Worm (Caenorhabditis elegans) whole organism, L4 larva: Measurements from ENCODE around the gene Y55F3C.17.
A peak's percentile ranks its signal among the peaks of the same experiment; 100 is the strongest.

ENCODE experiments used
- F10B5.3 ChIP-seq: sonication (generic microtip); optimal IDR thresholded peaks from 2 replicates; lab custom pipeline; 2016; ENCODE audit warnings: mild to moderate bottlenecking, missing genetic modification characterization, missing compliant biosample characterization
- F37D6.2 ChIP-seq: sonication (generic microtip); optimal IDR thresholded peaks from 2 replicates; lab custom pipeline; 2016; ENCODE audit warnings: mild to moderate bottlenecking, missing genetic modification characterization, missing compliant biosample characterization
- T20F7.1 ChIP-seq: fragments of 200-800 bp; sonication (Bioruptor generic); optimal IDR thresholded peaks from 2 replicates; lab custom pipeline; 2018; ENCODE audit warnings: mild to moderate bottlenecking, missing genetic modification characterization, missing compliant biosample characterization
- Y105C5A.15 ChIP-seq: fragments of 200-800 bp; sonication (Bioruptor generic); IDR thresholded peaks from 2 replicates; pipeline ENCODE4 v1.3.6; 2022; ENCODE audit warnings: missing genetic modification characterization, missing compliant biosample characterization
- Y48G9A.11 ChIP-seq: fragments of 200-800 bp; sonication (Bioruptor generic); IDR thresholded peaks from 2 replicates; pipeline ENCODE4 v1.3.6; 2022; ENCODE audit warnings: missing genetic modification reagents, missing genetic modification characterization, missing compliant biosample characterization
- Y5F2A.4 ChIP-seq: fragments of 200-800 bp; sonication (Bioruptor generic); optimal IDR thresholded peaks from 2 replicates; lab custom pipeline; 2018; ENCODE audit warnings: mild to moderate bottlenecking, missing genetic modification characterization, missing compliant biosample characterization
- ceh-28 ChIP-seq: fragments of 150-350 bp; optimal IDR thresholded peaks from 2 replicates; lab custom pipeline; 2014; ENCODE audit warnings: missing biosample characterization, missing genetic modification reagents, missing genetic modification characterization
- ceh-44 ChIP-seq: fragments of 200-800 bp; sonication (Bioruptor generic); IDR thresholded peaks from 2 replicates; pipeline ENCODE4 v1.3.6; 2022; ENCODE audit warnings: missing genetic modification reagents, missing genetic modification characterization, missing compliant biosample characterization
- ces-1 ChIP-seq: fragments of 150-350 bp; sonication (generic microtip); optimal IDR thresholded peaks from 4 replicates; lab custom pipeline; 2014; ENCODE audit warnings: missing biosample characterization, missing genetic modification reagents, missing genetic modification characterization
- daf-12 ChIP-seq: fragments of 150-350 bp; optimal IDR thresholded peaks from 2 replicates; lab custom pipeline; 2014; ENCODE audit warnings: missing biosample characterization, missing genetic modification reagents, missing genetic modification characterization
- daf-8 ChIP-seq: fragments of 200-800 bp; sonication (Bioruptor generic); IDR thresholded peaks from 2 replicates; pipeline ENCODE4 v1.3.6; 2022; ENCODE audit warnings: missing genetic modification characterization, missing compliant biosample characterization
- dmd-6 ChIP-seq: fragments of 200-800 bp; sonication (Bioruptor generic); IDR thresholded peaks from 2 replicates; pipeline ENCODE4 v1.3.6; 2022; ENCODE audit warnings: missing genetic modification reagents, missing genetic modification characterization, missing compliant biosample characterization
- dmd-8 ChIP-seq: fragments of 200-800 bp; sonication (Bioruptor generic); IDR thresholded peaks from 2 replicates; pipeline ENCODE4 v1.3.6; 2022; ENCODE audit warnings: missing genetic modification characterization, missing compliant biosample characterization
- dmd-9 ChIP-seq: fragments of 200-800 bp; sonication (Bioruptor generic); IDR thresholded peaks from 2 replicates; pipeline ENCODE4 v1.3.6; 2022; ENCODE audit warnings: missing genetic modification reagents, missing genetic modification characterization, missing compliant biosample characterization
- dpl-1 ChIP-seq: fragments of 150-350 bp; optimal IDR thresholded peaks from 2 replicates; lab custom pipeline; 2014; ENCODE audit warnings: missing biosample characterization, missing genetic modification reagents, missing genetic modification characterization
- fkh-10 ChIP-seq: fragments of 150-350 bp; optimal IDR thresholded peaks from 2 replicates; lab custom pipeline; 2014; ENCODE audit warnings: missing biosample characterization, missing genetic modification reagents, missing genetic modification characterization
- gei-8 ChIP-seq: fragments of 200-800 bp; sonication (Bioruptor generic); optimal IDR thresholded peaks from 2 replicates; lab custom pipeline; 2018; ENCODE audit warnings: mild to moderate bottlenecking, missing genetic modification characterization, missing compliant biosample characterization
- hif-1 ChIP-seq, 2 experiments: sonication (generic microtip); optimal IDR thresholded peaks; 2 replicates each; lab custom pipeline; 2016 to 2017; ENCODE audit warnings: missing compliant biosample characterization in 2 of 2, missing genetic modification characterization in 2 of 2, missing genetic modification reagents in 2 of 2, missing genotype in 2 of 2, mild to moderate bottlenecking in 1 of 2
- hlh-30 ChIP-seq: sonication (generic microtip); optimal IDR thresholded peaks from 2 replicates; lab custom pipeline; 2017; ENCODE audit warnings: antibody characterized with exemption, mild to moderate bottlenecking, missing genetic modification characterization, missing compliant biosample characterization; ENCODE audit not compliant: insufficient read depth
- hmg-1.1 ChIP-seq: fragments of 200-800 bp; sonication (Bioruptor generic); IDR thresholded peaks from 2 replicates; pipeline ENCODE4 v1.3.6; 2022; ENCODE audit warnings: missing genetic modification reagents, missing genetic modification characterization, missing compliant biosample characterization
- lim-7 ChIP-seq: fragments of 200-800 bp; sonication (Bioruptor generic); IDR thresholded peaks from 2 replicates; pipeline ENCODE4 v1.3.6; 2022; ENCODE audit warnings: missing genetic modification characterization, missing compliant biosample characterization
- lin-1 ChIP-seq: fragments of 200-800 bp; sonication (Bioruptor generic); IDR thresholded peaks from 2 replicates; pipeline ENCODE4 v1.3.6; 2022; ENCODE audit warnings: missing genetic modification reagents, missing genetic modification characterization, missing compliant biosample characterization
- lir-3 ChIP-seq: sonication (generic microtip); optimal IDR thresholded peaks from 2 replicates; lab custom pipeline; 2016; ENCODE audit warnings: mild to moderate bottlenecking, missing genetic modification characterization, missing compliant biosample characterization
- lsy-2 ChIP-seq, 2 experiments: fragments of 150-350 bp in 1 of 2; sonication (generic microtip) in 1 of 2; optimal IDR thresholded peaks; 2 replicates each; lab custom pipeline; 2014 to 2017; ENCODE audit warnings: missing biosample characterization in 2 of 2, missing genetic modification characterization in 2 of 2
- madf-5 ChIP-seq, 2 experiments: fragments of 200-800 bp; sonication (Bioruptor generic); IDR thresholded peaks; 2 replicates each; pipeline ENCODE4 v1.3.6; 2022; ENCODE audit warnings: missing compliant biosample characterization in 2 of 2, missing genetic modification characterization in 2 of 2
- madf-9 ChIP-seq: fragments of 200-800 bp; sonication (Bioruptor generic); conservative IDR thresholded peaks from 2 replicates; pipeline ENCODE4 v1.3.6; 2022; ENCODE audit warnings: missing genetic modification reagents, missing genetic modification characterization, missing compliant biosample characterization
- mep-1 ChIP-seq: fragments of 150-350 bp; sonication (generic microtip); optimal IDR thresholded peaks from 3 replicates; lab custom pipeline; 2014; ENCODE audit warnings: missing biosample characterization, missing genetic modification characterization
- mxl-2 ChIP-seq: fragments of 200-800 bp; sonication (Bioruptor generic); conservative IDR thresholded peaks from 2 replicates; pipeline ENCODE4 v1.3.6; 2022; ENCODE audit warnings: missing genetic modification reagents, missing genetic modification characterization, missing compliant biosample characterization
- mxl-3 ChIP-seq: fragments of 200-800 bp; sonication (Bioruptor generic); optimal IDR thresholded peaks from 2 replicates; lab custom pipeline; 2018; ENCODE audit warnings: mild to moderate bottlenecking, missing genetic modification characterization, missing compliant biosample characterization
- nhr-10 ChIP-seq: fragments of 150-350 bp; optimal IDR thresholded peaks from 2 replicates; lab custom pipeline; 2014; ENCODE audit warnings: missing biosample characterization, missing genetic modification characterization
- nhr-111 ChIP-seq: fragments of 200-800 bp; sonication (Bioruptor generic); optimal IDR thresholded peaks from 2 replicates; lab custom pipeline; 2018; ENCODE audit warnings: mild to moderate bottlenecking, missing genetic modification characterization, missing compliant biosample characterization
- nhr-237 ChIP-seq: sonication (generic microtip); optimal IDR thresholded peaks from 2 replicates; lab custom pipeline; 2017; ENCODE audit warnings: missing biosample characterization, missing genetic modification characterization
- nhr-42 ChIP-seq: fragments of 200-800 bp; sonication (Bioruptor generic); IDR thresholded peaks from 2 replicates; pipeline ENCODE4 v1.3.6; 2022; ENCODE audit warnings: missing genetic modification characterization, missing compliant biosample characterization
- pha-4 ChIP-seq, 2 experiments: fragments of 150-350 bp in 1 of 2; fragments of 200-800 bp in 1 of 2; sonication (Bioruptor generic) in 1 of 2; IDR thresholded peaks in 1 of 2; optimal IDR thresholded peaks in 1 of 2; 2 replicates each; pipeline versions ENCODE4 v1.3.6 to Lab custom; 2014 to 2022; ENCODE audit warnings: missing genetic modification characterization in 2 of 2, missing genetic modification reagents in 2 of 2, missing biosample characterization in 1 of 2, missing compliant biosample characterization in 1 of 2
- php-3 ChIP-seq: fragments of 200-800 bp; sonication (Bioruptor generic); IDR thresholded peaks from 2 replicates; pipeline ENCODE4 v1.3.6; 2022; ENCODE audit warnings: missing genetic modification reagents, missing genetic modification characterization, missing compliant biosample characterization
- rbr-2 ChIP-seq: sonication (generic microtip); optimal IDR thresholded peaks from 2 replicates; lab custom pipeline; 2016; ENCODE audit warnings: missing genotype, missing genetic modification characterization, missing compliant biosample characterization
- sdz-12 ChIP-seq: fragments of 200-800 bp; sonication (Bioruptor generic); optimal IDR thresholded peaks from 2 replicates; lab custom pipeline; 2018; ENCODE audit warnings: mild to moderate bottlenecking, missing genetic modification characterization, missing compliant biosample characterization
- snpc-4 ChIP-seq: fragments of 150-350 bp; optimal IDR thresholded peaks from 2 replicates; lab custom pipeline; 2014; ENCODE audit warnings: missing biosample characterization, missing genetic modification characterization
- tra-1 ChIP-seq: fragments of 200-800 bp; sonication (Bioruptor generic); IDR thresholded peaks from 2 replicates; pipeline ENCODE4 v1.3.6; 2022; ENCODE audit warnings: missing genetic modification reagents, missing genetic modification characterization, missing compliant biosample characterization
- unc-130 ChIP-seq: sonication (generic microtip); optimal IDR thresholded peaks from 2 replicates; lab custom pipeline; 2016; ENCODE audit warnings: missing genetic modification reagents, missing genetic modification characterization, missing compliant biosample characterization
- zag-1 ChIP-seq: fragments of 150-350 bp; optimal IDR thresholded peaks from 2 replicates; lab custom pipeline; 2014; ENCODE audit warnings: missing biosample characterization, missing genetic modification characterization
- zfp-2 ChIP-seq: sonication (generic microtip); optimal IDR thresholded peaks from 2 replicates; lab custom pipeline; 2016; ENCODE audit warnings: mild to moderate bottlenecking, missing genetic modification characterization, missing compliant biosample characterization
- zip-11 ChIP-seq: fragments of 200-800 bp; sonication (Bioruptor generic); IDR thresholded peaks from 2 replicates; pipeline ENCODE4 v1.3.6; 2022; ENCODE audit warnings: missing genetic modification characterization, missing compliant biosample characterization
- ztf-11 ChIP-seq: fragments of 150-350 bp; optimal IDR thresholded peaks from 2 replicates; lab custom pipeline; 2014; ENCODE audit warnings: missing biosample characterization, missing genetic modification characterization

Gene Y55F3C.17

ce11 chrIV:653138-653848, 44.9 kb downstream of the Y55F3C.17 start, which contains the start of gene K11H12.1 (continued):
- TF ChIP-seq daf-12 (no peak), F10B5.3 (tag; lab: Kevin White, UChicago) (no peak), php-3 (GFP tag; lab: Robert Waterston, UW) (no peak), T20F7.1 (no peak), ceh-28 (no peak), nhr-10 (tag; lab: Kevin White, UChicago) (no peak), zip-11 (no peak), hlh-30 (tag; lab: Kevin White, UChicago) (no peak), ceh-44 (GFP tag; lab: Robert Waterston, UW) (no peak), fkh-10 (GFP tag; lab: Kevin White, UChicago) (no peak), mep-1 (tag; lab: Kevin White, UChicago) (no peak), ces-1 (GFP tag; lab: Kevin White, UChicago) (no peak), madf-5 (GFP tag; IDR thresholded peaks at IDR 0.05; lab: Robert Waterston, UW) (no peak), Y48G9A.11 (GFP tag; lab: Robert Waterston, UW) (peak; percentile 51; the same call in 1 of the 2 replicates), nhr-237 (tag; lab: Kevin White, UChicago) (no peak), lim-7 (peak; percentile 54; the same call in 1 of the 2 replicates), dmd-6 (GFP tag; lab: Robert Waterston, UW) (no peak), zag-1 (tag; lab: Kevin White, UChicago) (no peak), gei-8 (GFP tag; lab: Kevin White, UChicago) (no peak), dmd-9 (GFP tag; lab: Robert Waterston, UW) (no peak), lsy-2 (tag; optimal IDR thresholded peaks at IDR 0.05; lab: Kevin White, UChicago) (peak in 1 of 2 experiments; percentile 8), mxl-3 (GFP tag; lab: Kevin White, UChicago) (no peak), mxl-2 (no peak), rbr-2 (tag; lab: Kevin White, UChicago) (no peak), Y5F2A.4 (GFP tag; lab: Kevin White, UChicago) (peak; percentile 8), madf-9 (GFP tag; lab: Robert Waterston, UW) (no peak), snpc-4 (tag; lab: Kevin White, UChicago) (no peak), Y105C5A.15 (GFP tag; lab: Robert Waterston, UW) (0 out of 2 replicates have a peak, but pooled peaks have one; percentile 12), tra-1 (GFP tag; lab: Robert Waterston, UW) (0 out of 2 replicates have a peak, but pooled peaks have one; percentile 17), F37D6.2 (tag; lab: Kevin White, UChicago) (no peak), nhr-42 (GFP tag; lab: Robert Waterston, UW) (no peak), daf-8 (GFP tag; lab: Robert Waterston, UW) (no peak), sdz-12 (GFP tag; lab: Kevin White, UChicago) (no peak), unc-130 (GFP tag; lab: Kevin White, UChicago) (no peak), pha-4 (GFP tag; IDR thresholded peaks at IDR 0.05; lab: Robert Waterston, UW) (peak; percentile 43; the same call in 1 of the 2 replicates), pha-4 (tag; optimal IDR thresholded peaks at IDR 0.05; lab: Kevin White, UChicago) (no peak)

ce11 chrIV:649365-649764, 48.8 kb downstream of the Y55F3C.17 start, which contains the start of gene K11H12.9:
Gene K11H12.9 (plus strand): TSS chrIV:649665.
- TF ChIP-seq rbr-2 (tag; lab: Kevin White, UChicago) (no peak), nhr-111 (GFP tag; lab: Kevin White, UChicago) (no peak)
- TF ChIP-seq, all 104 proteins: peak for 0

- TF ChIP-seq dmd-6 (GFP tag; lab: Robert Waterston, UW) (no peak), zag-1 (tag; lab: Kevin White, UChicago) (no peak), fkh-10 (GFP tag; lab: Kevin White, UChicago) (no peak), hif-1 (tag; optimal IDR thresholded peaks at IDR 0.05; lab: Kevin White, UChicago) (no peak), ces-1 (GFP tag; lab: Kevin White, UChicago) (no peak), sdz-12 (GFP tag; lab: Kevin White, UChicago) (no peak), ztf-11 (tag; lab: Kevin White, UChicago) (no peak), dmd-8 (GFP tag; lab: Robert Waterston, UW) (no peak), pha-4 (GFP tag; IDR thresholded peaks at IDR 0.05; lab: Robert Waterston, UW) (no peak), pha-4 (tag; optimal IDR thresholded peaks at IDR 0.05; lab: Kevin White, UChicago) (no peak), lin-1 (GFP tag; lab: Robert Waterston, UW) (no peak), lir-3 (tag; lab: Kevin White, UChicago) (no peak), hmg-1.1 (GFP tag; lab: Robert Waterston, UW) (no peak), dpl-1 (GFP tag; lab: Kevin White, UChicago) (no peak), zfp-2 (tag; lab: Kevin White, UChicago) (no peak)
These were observed 49.8 kb downstream of the Y55F3C.17 start for ce11 chrIV:648362-648761.
